Worm (Caenorhabditis elegans): ENCODE results near the gene F56A8.8.

F56A8.8 gene

DNA sequence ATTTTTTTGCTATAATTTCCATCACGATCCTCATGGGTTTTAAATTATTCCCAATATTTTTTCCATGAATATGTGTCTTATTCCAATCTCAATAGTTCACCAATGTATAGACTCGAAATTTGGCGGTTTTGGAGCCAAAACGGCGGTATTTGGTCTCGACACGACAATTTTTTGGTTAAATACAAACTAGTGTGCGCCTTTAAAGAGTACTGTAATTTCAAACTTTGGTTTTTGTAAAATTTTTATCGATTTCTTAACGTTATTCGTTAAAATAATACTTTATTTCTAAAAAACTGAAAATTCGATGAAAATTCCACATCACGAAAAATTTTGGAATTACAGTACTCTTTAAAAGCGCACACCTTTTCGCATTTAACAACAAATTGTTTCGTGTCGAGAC, 29.1 kb downstream of the F56A8.8 start:
- TF ChIP-seq sox-4 (tag; optimal IDR thresholded peaks at IDR 0.05) = no peak
- no peak for TF ChIP-seq mec-3 (tag; optimal IDR thresholded peaks at IDR 0.05; ENCODE audit: borderline replicate concordance)
- no peak for TF ChIP-seq ets-4 (tag; optimal IDR thresholded peaks at IDR 0.05)
- TF ChIP-seq unc-55 (GFP tag; optimal IDR thresholded peaks at IDR 0.05) = no peak
- no peak for TF ChIP-seq npax-4 (tag; optimal IDR thresholded peaks at IDR 0.05)
- TF ChIP-seq hlh-8 (tag; optimal IDR thresholded peaks at IDR 0.05) = no peak
- TF ChIP-seq lim-6 (tag; optimal IDR thresholded peaks at IDR 0.05) = no peak
- no peak for TF ChIP-seq fax-1 (tag; optimal IDR thresholded peaks at IDR 0.05)
- no peak for TF ChIP-seq ceh-45 (GFP tag; IDR thresholded peaks at IDR 0.05)
- no peak for TF ChIP-seq gmeb-2 (tag; optimal IDR thresholded peaks at IDR 0.05)
- no peak for TF ChIP-seq elt-4 (tag; optimal IDR thresholded peaks at IDR 0.05)
- TF ChIP-seq hlh-6 (tag; optimal IDR thresholded peaks at IDR 0.05) = no peak
- no peak for TF ChIP-seq ceh-30 (tag; optimal IDR thresholded peaks at IDR 0.05)
- TF ChIP-seq odd-2 (tag; optimal IDR thresholded peaks at IDR 0.05) = no peak
- TF ChIP-seq nhr-232 (tag; optimal IDR thresholded peaks at IDR 0.05) = no peak
- no peak for TF ChIP-seq sox-2 (GFP tag; IDR thresholded peaks at IDR 0.05)
- TF ChIP-seq che-1 (tag; optimal IDR thresholded peaks at IDR 0.05) = no peak
- TF ChIP-seq ceh-48 (tag; optimal IDR thresholded peaks at IDR 0.05) = no peak

DNA sequence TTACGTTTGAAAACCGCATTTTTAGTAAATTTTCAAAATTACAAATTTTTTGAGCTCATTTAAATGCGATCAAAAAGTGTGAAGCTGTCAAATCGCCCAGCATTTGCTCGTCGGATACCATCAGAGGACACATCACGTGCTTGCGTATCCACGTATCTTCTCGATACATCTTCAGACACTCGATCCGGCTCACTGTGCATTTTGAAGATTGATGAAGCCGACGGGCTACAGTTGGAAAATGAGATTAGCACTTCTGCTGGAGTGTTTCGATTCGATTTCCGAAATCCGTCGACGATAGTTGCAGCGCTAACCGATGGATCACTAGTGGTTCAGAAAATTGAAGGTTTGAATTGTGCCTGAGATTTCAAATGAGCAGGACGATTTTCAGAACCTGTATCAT, 29.6 kb downstream of the F56A8.8 start, which contains the start of gene dph-7:
dph-7 (plus strand) TSS at position 53 of the 400 bp plus-strand sequence.
- TF ChIP-seq gmeb-2 (tag; optimal IDR thresholded peaks at IDR 0.05) (no peak), lin-11 (tag; optimal IDR thresholded peaks at IDR 0.05) (no peak), elt-4 (tag; optimal IDR thresholded peaks at IDR 0.05) (no peak), mec-3 (tag; optimal IDR thresholded peaks at IDR 0.05; ENCODE audit: borderline replicate concordance) (no peak), fkh-6 (tag; optimal IDR thresholded peaks at IDR 0.05) (no peak), ceh-30 (tag; optimal IDR thresholded peaks at IDR 0.05) (no peak), odd-2 (tag; optimal IDR thresholded peaks at IDR 0.05) (no peak), ceh-24 (tag; optimal IDR thresholded peaks at IDR 0.05) (no peak), ztf-16 (tag; optimal IDR thresholded peaks at IDR 0.05) (no peak), ceh-19 (GFP tag; optimal IDR thresholded peaks at IDR 0.05) (no peak)

DNA sequence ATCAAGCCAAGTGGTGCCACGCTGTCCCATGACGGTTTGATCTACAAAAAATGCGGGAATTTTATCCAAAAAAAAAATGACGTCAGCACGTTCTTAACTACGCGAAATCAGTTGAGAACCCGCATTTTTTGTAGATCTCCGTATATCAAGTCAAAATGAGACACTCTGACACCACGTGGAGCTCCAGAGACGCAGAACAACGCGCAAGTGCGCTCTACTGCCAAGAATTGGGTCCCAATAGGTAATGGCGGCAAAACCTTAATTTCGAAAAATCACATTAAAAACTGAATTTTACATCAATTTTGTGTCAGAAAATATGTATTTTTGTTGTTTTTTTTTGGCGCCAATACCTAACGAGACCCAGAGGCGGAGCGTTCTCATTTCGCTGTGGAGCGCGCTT, 31.4 kb downstream of the F56A8.8 start:
- TF ChIP-seq madf-2 (tag; optimal IDR thresholded peaks at IDR 0.05) = no peak
- TF ChIP-seq che-1 (tag; optimal IDR thresholded peaks at IDR 0.05) = no peak
- no peak for TF ChIP-seq ceh-31 (tag; optimal IDR thresholded peaks at IDR 0.05)
- no peak for TF ChIP-seq unc-3 (GFP tag; conservative IDR thresholded peaks at IDR 0.05)
- TF ChIP-seq unc-3 (tag; optimal IDR thresholded peaks at IDR 0.05) = no peak
- TF ChIP-seq hlh-30 (tag; optimal IDR thresholded peaks at IDR 0.05; ENCODE audit: insufficient read depth) = peak; percentile 51

DNA sequence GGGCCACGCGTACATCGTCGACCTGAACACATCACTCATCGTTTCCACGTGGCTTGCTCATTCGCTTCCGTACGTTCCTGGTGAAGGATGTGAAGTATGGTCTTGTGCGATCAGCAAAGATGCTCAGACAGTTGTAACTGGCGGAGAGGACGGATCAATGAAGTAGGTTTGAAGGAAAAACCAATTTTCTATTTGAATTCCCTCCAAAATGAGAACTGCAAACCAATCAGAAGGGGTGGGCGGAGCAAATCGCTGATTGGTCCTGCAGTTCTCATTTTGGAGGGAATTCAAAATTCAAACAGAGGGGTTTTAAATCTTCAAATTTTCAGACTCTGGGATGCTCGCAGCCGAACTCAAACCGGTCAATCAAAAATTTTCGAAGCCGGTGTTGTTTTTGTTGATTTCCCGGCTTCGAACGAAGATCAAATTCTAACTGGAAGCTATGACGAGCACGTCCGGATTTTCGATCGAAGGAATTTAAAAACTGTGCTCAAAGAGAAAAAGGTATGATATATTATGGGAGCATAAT, 31.9 kb downstream of the F56A8.8 start:
- TF ChIP-seq fkh-6 (tag; optimal IDR thresholded peaks at IDR 0.05) (no peak), ets-4 (tag; optimal IDR thresholded peaks at IDR 0.05) (no peak), ttx-3 (tag; optimal IDR thresholded peaks at IDR 0.05) (no peak), nfya-1 (tag; optimal IDR thresholded peaks at IDR 0.05) (peak; percentile 53), ceh-22 (tag; optimal IDR thresholded peaks at IDR 0.05) (no peak), sox-2 (GFP tag; IDR thresholded peaks at IDR 0.05) (no peak)

DNA sequence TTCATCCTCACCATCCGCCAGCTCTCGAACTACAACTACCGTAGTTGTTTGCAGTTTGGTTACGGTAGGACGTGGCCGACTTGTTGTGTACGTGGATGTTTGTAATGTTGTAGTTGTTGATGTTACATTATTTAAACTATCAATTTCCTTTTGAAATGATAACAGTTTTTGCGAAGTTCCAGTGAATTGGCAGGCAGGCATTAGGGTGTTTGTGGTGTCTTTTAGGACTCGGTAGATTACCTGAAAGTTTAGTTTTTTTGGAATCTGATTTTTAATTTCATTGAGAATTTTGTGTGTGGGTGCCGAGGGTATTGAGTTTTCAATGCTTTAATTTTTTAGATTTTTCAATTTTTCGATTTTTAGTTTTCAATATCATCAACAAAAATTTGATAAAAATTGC, 37.1 kb downstream of the F56A8.8 start, which contains the start of gene F53A2.11:
F53A2.11 (minus strand) TSS at position 101 of the 400 bp plus-strand sequence.
- no peak for TF ChIP-seq tbx-2 (tag; optimal IDR thresholded peaks at IDR 0.05)

DNA sequence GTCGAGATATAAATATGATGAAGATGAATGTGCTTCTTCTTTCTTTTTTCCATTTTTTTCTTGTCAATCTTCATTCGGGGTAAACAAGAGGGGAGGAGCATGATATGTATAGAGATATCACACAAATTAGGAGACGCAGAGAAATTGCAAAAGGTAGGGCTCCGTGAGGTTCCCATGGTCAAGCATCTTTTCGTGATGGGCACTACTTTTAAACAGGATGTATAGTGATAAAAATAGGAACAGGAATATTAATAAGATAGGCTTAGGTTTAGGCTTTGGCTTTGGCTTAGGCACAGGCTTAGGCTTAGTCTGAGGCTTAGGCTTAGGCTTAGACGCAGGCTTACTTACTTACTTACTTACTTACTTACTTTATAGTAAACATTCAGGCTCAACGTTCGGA, 39.2 kb downstream of the F56A8.8 start, which contains the start of gene F53A2.1:
F53A2.1 (minus strand) TSS at position 101 of the 400 bp plus-strand sequence.
- no peak for TF ChIP-seq unc-86 (tag; optimal IDR thresholded peaks at IDR 0.05)
- TF ChIP-seq npax-4 (tag; optimal IDR thresholded peaks at IDR 0.05) = no peak
- no peak for TF ChIP-seq ceh-34 (tag; optimal IDR thresholded peaks at IDR 0.05)
- no peak for TF ChIP-seq ceh-24 (tag; optimal IDR thresholded peaks at IDR 0.05)
- no peak for TF ChIP-seq fkh-6 (tag; optimal IDR thresholded peaks at IDR 0.05)
- TF ChIP-seq ahr-1 (tag; optimal IDR thresholded peaks at IDR 0.05) = no peak
- no peak for TF ChIP-seq hlh-8 (tag; optimal IDR thresholded peaks at IDR 0.05)
- TF ChIP-seq nhr-11 (tag; optimal IDR thresholded peaks at IDR 0.05) = no peak
- TF ChIP-seq ceh-9 (tag; optimal IDR thresholded peaks at IDR 0.05) = no peak
- TF ChIP-seq K02D7.2 (tag; optimal IDR thresholded peaks at IDR 0.05) = no peak
- no peak for TF ChIP-seq pax-1 (tag; optimal IDR thresholded peaks at IDR 0.05)
- no peak for TF ChIP-seq che-1 (tag; optimal IDR thresholded peaks at IDR 0.05)
- no peak for TF ChIP-seq sox-4 (tag; optimal IDR thresholded peaks at IDR 0.05)
- TF ChIP-seq lin-11 (tag; optimal IDR thresholded peaks at IDR 0.05) = no peak
- TF ChIP-seq syd-9 (tag; optimal IDR thresholded peaks at IDR 0.05) = no peak
- TF ChIP-seq unc-55 (GFP tag; optimal IDR thresholded peaks at IDR 0.05) = no peak
- no peak for TF ChIP-seq pha-2 (tag; optimal IDR thresholded peaks at IDR 0.05)
- TF ChIP-seq ceh-18 (tag; optimal IDR thresholded peaks at IDR 0.05) = no peak
- no peak for TF ChIP-seq ceh-48 (tag; optimal IDR thresholded peaks at IDR 0.05)

Data from whole organism, late embryonic.